Worm (Caenorhabditis elegans): ENCODE data around the gene F58A3.4.

DNA sequence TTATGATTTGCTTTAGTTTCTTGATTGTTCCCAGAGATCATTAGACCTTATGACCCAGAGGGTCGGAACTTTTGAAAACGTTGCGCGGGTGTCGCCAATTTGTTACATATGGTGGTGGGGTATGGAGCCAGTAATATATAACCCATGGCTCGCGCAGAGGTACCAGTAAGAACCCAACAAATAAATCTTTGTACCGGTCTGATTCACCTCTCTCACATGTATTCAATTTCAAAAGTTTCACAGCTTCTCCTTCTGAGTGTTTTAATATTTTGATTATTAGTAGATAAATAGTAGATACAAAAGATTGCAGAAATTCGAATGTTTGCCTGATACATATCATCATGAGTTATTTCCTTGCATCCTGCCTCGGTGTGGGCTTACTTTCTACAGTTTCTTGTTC lies 5.6 kb upstream of the F58A3.4 start, which contains the start of gene egl-15:
- TF ChIP-seq lin-15B (tag; optimal IDR thresholded peaks at IDR 0.05) (no peak), daf-8 (GFP tag; IDR thresholded peaks at IDR 0.05) (no peak)

All from whole organism, L4 larva.